Worm (Caenorhabditis elegans): ENCODE measurements around the gene F10G2.7.

DNA sequence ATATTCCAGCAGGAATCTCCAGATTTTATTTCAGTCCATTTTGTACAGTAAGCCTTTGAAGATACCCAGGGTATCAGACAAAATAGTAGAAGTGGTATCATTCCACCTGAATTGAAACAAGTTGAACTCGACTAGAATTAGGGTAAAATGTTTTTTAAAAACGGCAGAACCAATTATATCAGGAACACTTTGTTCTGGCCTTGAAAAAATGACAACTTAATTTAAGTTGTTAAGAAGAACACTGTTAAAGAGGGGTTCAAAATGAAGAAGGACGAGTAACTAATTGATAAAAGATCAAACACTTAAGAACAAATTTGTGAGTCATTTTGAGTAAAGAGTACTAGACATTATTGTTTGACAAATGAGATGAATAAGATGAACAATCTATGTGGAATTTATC lies 16.2 kb downstream of the F10G2.7 start, which contains the start of gene lmd-4:
- TF ChIP-seq W03F9.2 (tag; optimal IDR thresholded peaks at IDR 0.05) (no peak), dao-5 (tag; optimal IDR thresholded peaks at IDR 0.05) (no peak), him-1 (tag; optimal IDR thresholded peaks at IDR 0.05) (no peak)

Measured in whole organism, L4/young adult.